Fruit fly (Drosophila melanogaster): ENCODE results near the gene SH3PX1.
A peak's percentile ranks its signal among the peaks of the same experiment; 100 is the strongest.

SH3PX1 gene

dm6 chr3L:9762036-9762597, 48.5 kb upstream of the SH3PX1 start (continued):
- TF ChIP-seq CG12219 (GFP tag; optimal IDR thresholded peaks at IDR 0.05), result peak; percentile 30
- TF ChIP-seq CG11247 (GFP tag; IDR thresholded peaks at IDR 0.05), result 0 out of 2 replicates have a peak, but pooled peaks have one; percentile 8
- TF ChIP-seq Eip74EF (GFP tag; optimal IDR thresholded peaks at IDR 0.05), result peak in 1 of 2 experiments; percentile 40
- TF ChIP-seq gcm2 (GFP tag; optimal IDR thresholded peaks at IDR 0.05), result peak; percentile 4
- TF ChIP-seq Fer1 (GFP tag; optimal IDR thresholded peaks at IDR 0.05), result peak; percentile 25
- no peak for TF ChIP-seq CG4617 (GFP tag; optimal IDR thresholded peaks at IDR 0.05; ENCODE audit: borderline replicate concordance)
- TF ChIP-seq CG8359 (GFP tag; optimal IDR thresholded peaks at IDR 0.05; ENCODE audit: borderline replicate concordance), result no peak
- peak; percentile 34 for TF ChIP-seq her (GFP tag; optimal IDR thresholded peaks at IDR 0.05)
- TF ChIP-seq vnd (GFP tag; IDR thresholded peaks at IDR 0.05; ENCODE audit: partially characterized antibody), result no peak
- TF ChIP-seq CG43689 (GFP tag; IDR thresholded peaks at IDR 0.05), result no peak; the same call in 1 of the 2 replicates
- peak; percentile 3 for TF ChIP-seq Camta (GFP tag; optimal IDR thresholded peaks at IDR 0.05)
- no peak for TF ChIP-seq chif (GFP tag; optimal IDR thresholded peaks at IDR 0.05)
- no peak for TF ChIP-seq bowl (GFP tag; IDR thresholded peaks at IDR 0.05)
- TF ChIP-seq nau (GFP tag; optimal IDR thresholded peaks at IDR 0.05), result peak; percentile 29
- TF ChIP-seq nom (GFP tag; optimal IDR thresholded peaks at IDR 0.05), result peak; percentile 45
- no peak for TF ChIP-seq croc (GFP tag; conservative IDR thresholded peaks at IDR 0.05)
- 0 out of 2 replicates have a peak, but pooled peaks have one; percentile 5 for TF ChIP-seq ara (GFP tag; IDR thresholded peaks at IDR 0.05)
- no peak for TF ChIP-seq CkIIα-i1 (GFP tag; IDR thresholded peaks at IDR 0.05)
- no peak for TF ChIP-seq bab2 (GFP tag; optimal IDR thresholded peaks at IDR 0.05)
- TF ChIP-seq Elba2 (GFP tag; optimal IDR thresholded peaks at IDR 0.05), result no peak
- no peak for TF ChIP-seq CG7372 (GFP tag; IDR thresholded peaks at IDR 0.05)
- TF ChIP-seq ato (GFP tag; IDR thresholded peaks at IDR 0.05; ENCODE audit: partially characterized antibody), result no peak
- TF ChIP-seq CG34376 (GFP tag; optimal IDR thresholded peaks at IDR 0.05), result peak; percentile 36
- TF ChIP-seq CG11560 (tag; IDR thresholded peaks at IDR 0.05), result no peak
- no peak for TF ChIP-seq maf-S (GFP tag; optimal IDR thresholded peaks at IDR 0.05)
- peak; percentile 25 for TF ChIP-seq gro (GFP tag; optimal IDR thresholded peaks at IDR 0.05)
- TF ChIP-seq dimm (GFP tag; IDR thresholded peaks at IDR 0.05), result no peak
- peak; percentile 55; the same call in 1 of the 2 replicates for TF ChIP-seq Adf1 (GFP tag; IDR thresholded peaks at IDR 0.05)
- TF ChIP-seq zen (tag; optimal IDR thresholded peaks at IDR 0.05), result no peak
- 0 out of 3 replicates have a peak, but pooled peaks have one; percentile 15 for TF ChIP-seq CG11695 (GFP tag; IDR thresholded peaks at IDR 0.05)
- TF ChIP-seq salm (tag; optimal IDR thresholded peaks at IDR 0.05), result peak; percentile 9
- TF ChIP-seq CG18011 (GFP tag; optimal IDR thresholded peaks at IDR 0.05), result no peak
- no peak for TF ChIP-seq Kr (GFP tag; optimal IDR thresholded peaks at IDR 0.05)

dm6 chr3L:9760151-9760749, 46.6 kb upstream of the SH3PX1 start, which contains the start of gene CG42268:
TSS of gene CG42268 (minus strand) at chr3L:9760395.
- TF ChIP-seq CG6689 (GFP tag; IDR thresholded peaks at IDR 0.05), result no peak
- no peak for TF ChIP-seq org-1 (GFP tag; optimal IDR thresholded peaks at IDR 0.05)
- no peak for TF ChIP-seq CG10654 (GFP tag; optimal IDR thresholded peaks at IDR 0.05)
- no peak for TF ChIP-seq Lhr (GFP tag; optimal IDR thresholded peaks at IDR 0.05)
- no peak for TF ChIP-seq bab2 (GFP tag; optimal IDR thresholded peaks at IDR 0.05)
- no peak for TF ChIP-seq Lim3 (GFP tag; IDR thresholded peaks at IDR 0.05)
- TF ChIP-seq CG12219 (GFP tag; optimal IDR thresholded peaks at IDR 0.05), result no peak
- no peak for TF ChIP-seq CG33557 (GFP tag; optimal IDR thresholded peaks at IDR 0.05)
- no peak for TF ChIP-seq CG3838 (GFP tag; optimal IDR thresholded peaks at IDR 0.05)
- no peak for TF ChIP-seq Poxn (GFP tag; IDR thresholded peaks at IDR 0.05)
- peak in 1 of 2 experiments; percentile 25 for TF ChIP-seq Pdp1 (GFP tag; optimal IDR thresholded peaks at IDR 0.05)
- TF ChIP-seq CG4820 (GFP tag; optimal IDR thresholded peaks at IDR 0.05), result no peak
- no peak for TF ChIP-seq tna (GFP tag; IDR thresholded peaks at IDR 0.05; ENCODE audit: partially characterized antibody)
- peak; percentile 18; the same call in 1 of the 2 replicates for TF ChIP-seq CG13287 (GFP tag; IDR thresholded peaks at IDR 0.05; ENCODE audit: partially characterized antibody)
- peak; percentile 84 for TF ChIP-seq exex (tag; optimal IDR thresholded peaks at IDR 0.05)
- TF ChIP-seq CG13123 (GFP tag; optimal IDR thresholded peaks at IDR 0.05), result no peak
- no peak for TF ChIP-seq CG31365 (tag; optimal IDR thresholded peaks at IDR 0.05)
- TF ChIP-seq Kr (GFP tag; optimal IDR thresholded peaks at IDR 0.05), result no peak
- peak; percentile 32 for TF ChIP-seq CG10147 (GFP tag; optimal IDR thresholded peaks at IDR 0.05)
- no peak for TF ChIP-seq CG12744 (GFP tag; optimal IDR thresholded peaks at IDR 0.05)

All from whole organism, embryonic.